Worm (Caenorhabditis elegans) whole organism, L4 larva: Measurements from ENCODE around the gene C16A3.2.

Experiments
- T20F7.1 ChIP-seq: fragments of 200-800 bp; sonication (Bioruptor generic); optimal IDR thresholded peaks from 2 replicates; lab custom pipeline; 2018; ENCODE audit warnings: mild to moderate bottlenecking, missing genetic modification characterization, missing compliant biosample characterization
- dpl-1 ChIP-seq: fragments of 150-350 bp; optimal IDR thresholded peaks from 2 replicates; lab custom pipeline; 2014; ENCODE audit warnings: missing biosample characterization, missing genetic modification reagents, missing genetic modification characterization
- hif-1 ChIP-seq, 2 experiments: sonication (generic microtip); optimal IDR thresholded peaks; 2 replicates each; lab custom pipeline; 2016 to 2017; ENCODE audit warnings: missing compliant biosample characterization in 2 of 2, missing genetic modification characterization in 2 of 2, missing genetic modification reagents in 2 of 2, missing genotype in 2 of 2, mild to moderate bottlenecking in 1 of 2
- lin-13 ChIP-seq: fragments of 150-350 bp; optimal IDR thresholded peaks from 2 replicates; lab custom pipeline; 2014; ENCODE audit warnings: missing biosample characterization, missing genetic modification reagents, missing genetic modification characterization
- madf-9 ChIP-seq: fragments of 200-800 bp; sonication (Bioruptor generic); conservative IDR thresholded peaks from 2 replicates; pipeline ENCODE4 v1.3.6; 2022; ENCODE audit warnings: missing genetic modification reagents, missing genetic modification characterization, missing compliant biosample characterization
- mdl-1 ChIP-seq, 2 experiments: fragments of 150-350 bp in 1 of 2; sonication (generic microtip) in 1 of 2; optimal IDR thresholded peaks; 2 replicates each; lab custom pipeline; 2014 to 2017; ENCODE audit warnings: missing biosample characterization in 2 of 2, missing genetic modification characterization in 2 of 2
- nhr-25 ChIP-seq: sonication (generic microtip); optimal IDR thresholded peaks from 2 replicates; lab custom pipeline; 2017; ENCODE audit warnings: missing genetic modification characterization, mild to moderate bottlenecking, missing compliant biosample characterization, antibody characterized with exemption, moderate library complexity, borderline replicate concordance; ENCODE audit not compliant: insufficient read depth
- nhr-28 ChIP-seq: fragments of 150-350 bp; optimal IDR thresholded peaks from 2 replicates; lab custom pipeline; 2014; ENCODE audit warnings: missing biosample characterization, missing genetic modification characterization
- nhr-6 ChIP-seq: fragments of 150-350 bp; optimal IDR thresholded peaks from 2 replicates; lab custom pipeline; 2014; ENCODE audit warnings: missing biosample characterization, missing genetic modification characterization
- pqm-1 ChIP-seq: sonication (generic microtip); optimal IDR thresholded peaks from 2 replicates; lab custom pipeline; 2017; ENCODE audit warnings: missing biosample characterization, missing genetic modification characterization
- unc-39 ChIP-seq: sonication (generic microtip); optimal IDR thresholded peaks from 2 replicates; lab custom pipeline; 2017; ENCODE audit warnings: missing biosample characterization, missing genetic modification characterization

DNA sequence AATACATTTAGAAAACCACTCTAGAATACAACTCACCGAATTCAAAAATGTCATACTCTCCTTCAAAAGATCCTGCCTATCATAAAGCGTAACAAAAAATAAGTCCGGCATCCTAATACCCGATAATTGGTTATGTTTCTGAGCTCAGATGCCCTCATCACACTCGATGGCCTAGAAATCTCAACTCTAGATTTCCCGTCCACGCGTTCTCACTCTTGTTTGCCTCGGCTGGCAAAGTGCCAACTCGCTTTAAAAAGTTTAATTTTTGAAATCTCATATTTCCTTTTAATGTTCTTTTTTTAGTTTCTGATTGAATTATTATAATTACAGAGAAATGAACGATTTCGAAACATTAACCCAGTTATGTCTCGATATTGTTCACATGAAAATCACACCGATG is 21.9 kb upstream of the C16A3.2 start, which contains the start of the genes C56G2.15 and thoc-2:
- TF ChIP-seq dpl-1 (GFP tag; lab: Kevin White, UChicago) (no peak), nhr-6 (tag; lab: Kevin White, UChicago) (no peak), T20F7.1 (GFP tag; lab: Kevin White, UChicago) (no peak), pqm-1 (tag; lab: Kevin White, UChicago) (no peak), lin-13 (GFP tag; lab: Kevin White, UChicago) (no peak), hif-1 (tag; optimal IDR thresholded peaks at IDR 0.05; lab: Kevin White, UChicago) (peak in 1 of 2 experiments; percentile 7), unc-39 (tag; lab: Kevin White, UChicago) (no peak), madf-9 (no peak), mdl-1 (tag; optimal IDR thresholded peaks at IDR 0.05; lab: Kevin White, UChicago) (no peak), nhr-25 (tag; lab: Kevin White, UChicago) (no peak), nhr-28 (tag; lab: Kevin White, UChicago) (no peak)
